Worm (Caenorhabditis elegans): Measurements from ENCODE around the gene del-7.

- TF ChIP-seq W03F9.2 (tag; optimal IDR thresholded peaks at IDR 0.05) (no peak), him-1 (tag; optimal IDR thresholded peaks at IDR 0.05) (no peak)
Measured at ce11 chrIV:7794709-7795108, 34.5 kb downstream of the del-7 start, which contains the start of gene ntp-1.
